Worm (Caenorhabditis elegans): ENCODE results near the gene T28D9.1.

DNA sequence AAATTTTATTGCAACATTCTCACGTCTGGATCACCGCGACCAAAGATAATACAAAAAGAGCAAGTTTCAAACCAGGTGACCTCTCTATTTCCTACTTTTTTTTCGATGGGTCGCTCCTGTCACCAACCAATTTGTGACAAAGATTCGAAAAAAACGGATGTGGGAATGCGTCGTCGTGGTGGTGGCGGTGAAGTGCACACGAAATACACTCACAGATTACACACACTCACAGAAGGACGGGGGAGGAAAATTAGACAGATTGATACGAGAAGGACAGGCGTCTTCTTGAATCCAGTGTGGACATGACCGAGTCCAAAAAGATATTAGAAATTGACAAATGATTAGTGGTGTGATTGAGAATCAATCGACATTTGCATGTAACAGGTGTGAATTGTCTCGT, 9.4 kb upstream of the T28D9.1 start:
- TF ChIP-seq ztf-29 (GFP tag; IDR thresholded peaks at IDR 0.05) (no peak), ref-1 (GFP tag; conservative IDR thresholded peaks at IDR 0.05) (no peak), tab-1 (GFP tag; IDR thresholded peaks at IDR 0.05) (no peak)
